Worm (Caenorhabditis elegans): ENCODE measurements around the gene C46C11.4.

DNA sequence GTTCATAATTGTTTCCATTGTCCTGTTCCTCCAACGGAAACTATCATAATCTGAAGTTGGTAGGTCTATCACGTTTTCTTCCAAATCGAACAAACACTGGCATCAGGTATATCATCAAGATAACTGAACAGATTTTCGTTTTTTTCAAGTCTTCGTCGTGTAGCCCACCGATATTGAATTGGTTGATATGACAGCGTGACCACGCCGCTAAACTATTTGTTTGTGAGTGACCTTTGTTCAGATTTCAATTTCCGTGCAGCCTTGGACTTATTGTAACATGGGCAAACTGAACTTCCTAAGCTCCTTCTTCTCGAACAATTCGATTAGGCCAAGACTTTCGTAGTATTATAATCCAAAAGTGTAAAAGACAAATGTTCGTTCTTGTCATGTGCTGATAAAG lies 38.6 kb upstream of the C46C11.4 start:
- TF ChIP-seq mdl-1 (tag; optimal IDR thresholded peaks at IDR 0.05) (no peak), elt-1 (tag; optimal IDR thresholded peaks at IDR 0.05) (no peak), fos-1 (tag; optimal IDR thresholded peaks at IDR 0.05) (no peak), nhr-237 (tag; optimal IDR thresholded peaks at IDR 0.05) (no peak), unc-62 (GFP tag; optimal IDR thresholded peaks at IDR 0.05) (no peak), unc-55 (GFP tag; optimal IDR thresholded peaks at IDR 0.05) (no peak), R02D3.7 (tag; optimal IDR thresholded peaks at IDR 0.05) (no peak), egl-27 (tag; optimal IDR thresholded peaks at IDR 0.05) (no peak), zag-1 (tag; optimal IDR thresholded peaks at IDR 0.05) (no peak)

Measured in whole organism, L2 larva.